Worm (Caenorhabditis elegans) whole organism, early embryonic: ENCODE measurements around the gene F36D3.1.

ENCODE experiments used
- ama-1 ChIP-seq: fragments of 150-350 bp; optimal IDR thresholded peaks from 2 replicates; lab custom pipeline; 2014
- ceh-36 ChIP-seq: sonication (generic microtip); optimal IDR thresholded peaks from 2 replicates; lab custom pipeline; 2016; ENCODE audit warnings: missing genetic modification characterization, inconsistent platforms, missing compliant biosample characterization
- flt-1 ChIP-seq: fragments of 200-800 bp; sonication (Bioruptor generic); IDR thresholded peaks from 2 replicates; pipeline ENCODE4 v1.3.6; 2022; ENCODE audit warnings: missing genetic modification characterization, missing compliant biosample characterization
- hnd-1 ChIP-seq: sonication (generic microtip); optimal IDR thresholded peaks from 2 replicates; lab custom pipeline; 2016; ENCODE audit warnings: missing genetic modification characterization, missing compliant biosample characterization
- pes-1 ChIP-seq: fragments of 200-800 bp; sonication (Bioruptor generic); IDR thresholded peaks from 2 replicates; pipeline ENCODE4 v1.3.6; 2022; ENCODE audit warnings: missing genetic modification reagents, missing genetic modification characterization, missing compliant biosample characterization
- scrt-1 ChIP-seq: fragments of 200-800 bp; sonication (Bioruptor generic); IDR thresholded peaks from 2 replicates; pipeline ENCODE4 v1.3.6; 2022; ENCODE audit warnings: missing genetic modification characterization, missing compliant biosample characterization
- sea-1 ChIP-seq: fragments of 200-800 bp; sonication (Bioruptor generic); conservative IDR thresholded peaks from 2 replicates; pipeline ENCODE4 v1.3.6; 2022; ENCODE audit warnings: missing genetic modification characterization, missing compliant biosample characterization

DNA sequence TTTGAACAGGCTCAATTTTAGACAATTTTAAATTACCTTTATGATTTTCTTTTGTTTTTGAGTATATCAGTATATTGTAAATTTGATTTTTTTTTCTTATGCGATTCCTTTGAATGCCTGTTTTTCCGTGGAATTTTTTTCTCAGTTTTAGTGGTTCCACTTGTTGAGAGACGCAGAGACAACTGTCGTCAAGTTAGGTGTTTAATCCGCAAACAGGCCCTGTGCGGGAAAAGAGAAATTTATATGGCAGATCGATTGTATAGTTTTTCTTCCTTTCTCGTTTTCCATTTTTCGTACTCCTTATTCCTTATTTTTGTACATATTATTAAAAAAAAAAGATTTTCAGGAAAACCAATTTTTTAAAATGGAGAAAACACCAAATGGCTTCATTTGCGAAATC is at the start of gene F36D3.1:
- TF ChIP-seq pes-1 (GFP tag; lab: Robert Waterston, UW) (no peak), ama-1 (no peak), sea-1 (GFP tag; lab: Robert Waterston, UW) (no peak), hnd-1 (tag; lab: Kevin White, UChicago) (no peak), ceh-36 (tag; lab: Kevin White, UChicago) (no peak), flt-1 (GFP tag; lab: Robert Waterston, UW) (no peak), scrt-1 (GFP tag; lab: Robert Waterston, UW) (no peak)
